Worm (Caenorhabditis elegans) whole organism, L1 larva: ENCODE results near the gene F22F7.4.

ENCODE experiments used
- elt-2 ChIP-seq: sonication (generic microtip); optimal IDR thresholded peaks from 2 replicates; lab custom pipeline; 2016; ENCODE audit warnings: missing genetic modification characterization, mild to moderate bottlenecking, inconsistent platforms, missing compliant biosample characterization, missing genetic modification reagents
- hlh-4 ChIP-seq: sonication (generic microtip); optimal IDR thresholded peaks from 2 replicates; lab custom pipeline; 2016; ENCODE audit warnings: mild to moderate bottlenecking, missing genetic modification characterization, missing compliant biosample characterization
- lin-39 ChIP-seq: fragments of 150-350 bp; optimal IDR thresholded peaks from 2 replicates; lab custom pipeline; 2014; ENCODE audit warnings: missing biosample characterization, missing genetic modification reagents, missing genetic modification characterization
- nhr-11 ChIP-seq: fragments of 150-350 bp; optimal IDR thresholded peaks from 2 replicates; lab custom pipeline; 2014; ENCODE audit warnings: missing biosample characterization, missing genetic modification characterization
- tbx-2 ChIP-seq: sonication (generic microtip); optimal IDR thresholded peaks from 2 replicates; lab custom pipeline; 2016; ENCODE audit warnings: missing genetic modification characterization, missing compliant biosample characterization
- ztf-11 ChIP-seq, 2 experiments: sonication (generic microtip); optimal IDR thresholded peaks; 2 replicates each; lab custom pipeline; 2016 to 2017; ENCODE audit warnings: missing genetic modification characterization in 2 of 2, missing biosample characterization in 1 of 2, missing compliant biosample characterization in 1 of 2
- ztf-4 ChIP-seq: fragments of 150-350 bp; optimal IDR thresholded peaks from 2 replicates; lab custom pipeline; 2014; ENCODE audit warnings: missing biosample characterization, missing genetic modification characterization

DNA sequence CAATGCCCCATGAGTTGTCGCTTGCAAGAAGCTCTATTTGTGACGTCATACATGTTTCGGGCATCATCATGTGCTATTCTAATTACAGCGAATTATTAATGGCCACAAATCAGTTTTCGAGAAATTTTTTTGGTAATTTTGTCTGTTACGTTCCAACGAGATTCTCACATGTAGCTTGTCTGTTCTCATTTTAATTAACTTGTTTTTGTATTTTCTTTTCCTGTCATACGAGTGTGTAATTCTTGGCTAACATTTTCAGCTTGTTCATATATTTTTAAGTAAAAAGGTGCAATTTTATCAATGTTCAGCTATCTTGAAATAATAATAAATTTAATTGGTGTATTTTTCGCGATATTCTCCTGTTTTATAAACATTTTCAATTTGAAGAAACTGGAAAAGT lies 49.4 kb upstream of the F22F7.4 start, which contains the start of gene srbc-21:
- TF ChIP-seq nhr-11 (tag; lab: Kevin White, UChicago), result no peak
- TF ChIP-seq lin-39 (tag; lab: Kevin White, UChicago), result no peak
- TF ChIP-seq elt-2 (tag; lab: Kevin White, UChicago), result no peak
- no peak for TF ChIP-seq hlh-4 (tag; lab: Kevin White, UChicago)
- no peak for TF ChIP-seq ztf-11 (tag; optimal IDR thresholded peaks at IDR 0.05; lab: Kevin White, UChicago)
- no peak for TF ChIP-seq ztf-4 (tag; lab: Kevin White, UChicago)
- TF ChIP-seq tbx-2 (tag; lab: Kevin White, UChicago), result no peak
